Fruit fly (Drosophila melanogaster) whole organism, embryonic: ENCODE data around the gene CG6230.

Experiments used
- CG17328 ChIP-seq: fragments of 200-800 bp; sonication (Bioruptor generic); IDR thresholded peaks from 2 replicates; pipeline ENCODE4 v1.3.6; 2022; ENCODE audit warnings: missing biosample characterization, missing genetic modification characterization
- CG42726 ChIP-seq: fragments of 200-800 bp; sonication (Bioruptor generic); IDR thresholded peaks from 2 replicates; pipeline ENCODE4 v1.3.6; 2022; ENCODE audit warnings: missing biosample characterization, missing genetic modification characterization; ENCODE audit not compliant: partially characterized antibody
- CG6854 ChIP-seq: fragments of 200-800 bp; sonication (Bioruptor generic); optimal IDR thresholded peaks from 3 replicates; lab custom pipeline; 2017; ENCODE audit warnings: missing biosample characterization, mild to moderate bottlenecking, missing genetic modification characterization
- Lpt ChIP-seq: fragments of >200 bp; optimal IDR thresholded peaks from 2 replicates; lab custom pipeline; 2018; ENCODE audit warnings: missing biosample characterization, missing genetic modification characterization
- Optix ChIP-seq: fragments of 200-800 bp; sonication (Bioruptor generic); IDR thresholded peaks from 3 replicates; pipeline ENCODE4 v1.3.6; 2022; ENCODE audit warnings: missing biosample characterization, missing genetic modification characterization
- slou ChIP-seq: fragments of 200-800 bp; sonication (Bioruptor generic); optimal IDR thresholded peaks from 3 replicates; lab custom pipeline; 2016; ENCODE audit warnings: missing biosample characterization, missing genetic modification characterization

DNA sequence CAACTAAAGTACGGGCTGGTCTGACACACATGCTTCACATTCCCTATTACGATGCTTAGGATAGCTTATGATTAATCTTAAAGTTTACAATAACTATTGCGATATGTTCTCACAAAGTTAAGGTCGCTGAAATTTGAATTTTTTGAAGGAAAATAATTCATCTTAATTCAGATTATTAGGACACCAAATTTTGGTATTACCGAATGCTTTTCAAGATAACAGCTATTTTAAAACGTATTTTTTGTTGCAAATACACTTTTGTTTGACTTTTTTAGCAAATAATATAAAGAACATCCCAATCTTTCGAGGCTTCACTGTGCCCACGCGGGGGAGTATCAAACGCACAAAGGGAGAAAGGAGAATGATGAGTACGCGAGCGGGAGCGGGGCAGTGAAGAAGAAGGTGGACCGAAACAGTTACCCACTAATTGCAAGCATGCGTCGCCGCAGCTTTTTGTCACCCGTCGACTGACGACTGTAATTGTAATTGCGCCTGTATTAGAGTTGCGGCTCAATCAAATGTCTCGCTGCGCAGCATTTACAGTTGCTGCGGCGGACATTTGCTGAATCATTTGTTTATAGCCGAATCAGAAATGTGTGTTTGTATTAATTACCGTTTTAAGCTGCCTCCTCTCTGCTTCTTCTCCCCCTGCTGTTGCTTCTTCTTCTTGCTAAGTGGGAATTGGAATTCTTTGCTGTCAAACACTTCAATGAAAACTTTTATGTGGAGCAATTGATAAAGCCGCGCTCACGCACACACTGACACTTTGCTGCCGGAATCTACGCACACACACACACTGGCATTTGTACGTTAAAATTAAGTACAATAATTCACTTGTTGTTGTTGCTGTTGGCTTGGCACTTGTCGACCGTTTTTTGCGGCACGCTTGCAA is 53.9 kb downstream of the CG6230 start:
- TF ChIP-seq CG6854, result no peak
- TF ChIP-seq slou (GFP tag; lab: Kevin White, UChicago), result no peak
- TF ChIP-seq CG42726 (GFP tag; lab: Robert Waterston, UW), result no peak
- no peak for TF ChIP-seq CG17328 (GFP tag; lab: Robert Waterston, UW)
- TF ChIP-seq Optix (GFP tag; lab: Robert Waterston, UW), result no peak
- TF ChIP-seq Lpt (GFP tag; lab: Kevin White, UChicago), result no peak
